Fruit fly (Drosophila melanogaster) whole organism, embryonic: ENCODE results near the gene Dif.

Experiments used
- ATbp ChIP-seq: fragments of 200-800 bp; sonication (Bioruptor generic); optimal IDR thresholded peaks from 2 replicates; lab custom pipeline; 2017; ENCODE audit warnings: missing biosample characterization, mild to moderate bottlenecking, missing genetic modification characterization, missing genetic modification reagents
- CG1024 ChIP-seq: fragments of 200-800 bp; sonication (Bioruptor generic); IDR thresholded peaks from 2 replicates; pipeline ENCODE4 v1.3.6; 2022; ENCODE audit warnings: missing biosample characterization, missing genetic modification characterization
- CG10274 ChIP-seq: fragments of 200-800 bp; sonication (Bioruptor generic); optimal IDR thresholded peaks from 3 replicates; lab custom pipeline; 2017; ENCODE audit warnings: missing biosample characterization, mild to moderate bottlenecking, missing genetic modification characterization
- CG11398 ChIP-seq: fragments of 200-800 bp; sonication (Bioruptor generic); optimal IDR thresholded peaks from 2 replicates; lab custom pipeline; 2016; ENCODE audit warnings: missing biosample characterization, missing genetic modification characterization
- CG12744 ChIP-seq: fragments of 200-800 bp; sonication (Bioruptor generic); optimal IDR thresholded peaks from 2 replicates; lab custom pipeline; 2016; ENCODE audit warnings: missing biosample characterization, missing genetic modification characterization
- CG1602 ChIP-seq: fragments of 200-800 bp; sonication (Bioruptor generic); optimal IDR thresholded peaks from 3 replicates; lab custom pipeline; 2016; ENCODE audit warnings: missing biosample characterization, missing genetic modification characterization
- CG17186 ChIP-seq: fragments of 200-800 bp; sonication (Bioruptor generic); optimal IDR thresholded peaks from 3 replicates; lab custom pipeline; 2017; ENCODE audit warnings: missing biosample characterization, missing genetic modification reagents, missing genetic modification characterization
- CG18476 ChIP-seq: fragments of 200-800 bp; sonication (Bioruptor generic); optimal IDR thresholded peaks from 2 replicates; lab custom pipeline; 2016; ENCODE audit warnings: missing biosample characterization, mild to moderate bottlenecking, missing genetic modification characterization
- CG18619 ChIP-seq: fragments of 200-800 bp; sonication (Bioruptor generic); optimal IDR thresholded peaks from 3 replicates; lab custom pipeline; 2017; ENCODE audit warnings: missing biosample characterization, mild to moderate bottlenecking, missing genetic modification characterization
- CG2202 ChIP-seq: fragments of 200-800 bp; sonication (Bioruptor generic); optimal IDR thresholded peaks from 2 replicates; lab custom pipeline; 2018; ENCODE audit warnings: missing biosample characterization, mild to moderate bottlenecking, missing genetic modification characterization
- CG2712 ChIP-seq: fragments of 200-800 bp; optimal IDR thresholded peaks from 3 replicates; lab custom pipeline; 2019; ENCODE audit warnings: missing biosample characterization, mild to moderate bottlenecking, missing genetic modification characterization, moderate library complexity
- CG30403 ChIP-seq: fragments of 200-800 bp; sonication (Bioruptor generic); optimal IDR thresholded peaks from 3 replicates; lab custom pipeline; 2016; ENCODE audit warnings: missing biosample characterization, missing genetic modification characterization
- CG33557 ChIP-seq: fragments of 200-800 bp; sonication (Bioruptor generic); optimal IDR thresholded peaks from 2 replicates; lab custom pipeline; 2019; ENCODE audit warnings: missing biosample characterization, mild to moderate bottlenecking, missing genetic modification characterization, moderate library complexity
- CG5953 ChIP-seq: fragments of 200-800 bp; sonication (Bioruptor generic); IDR thresholded peaks from 2 replicates; pipeline ENCODE4 v1.3.6; 2022; ENCODE audit warnings: missing biosample characterization, missing genetic modification characterization
- CG8388 ChIP-seq: fragments of 200-800 bp; sonication (Bioruptor generic); optimal IDR thresholded peaks from 2 replicates; lab custom pipeline; 2019; ENCODE audit warnings: missing biosample characterization, mild to moderate bottlenecking, missing genetic modification characterization, moderate library complexity
- CG9932 ChIP-seq: fragments of 200-800 bp; sonication (Bioruptor generic); IDR thresholded peaks from 2 replicates; pipeline ENCODE4 v1.3.6; 2022; ENCODE audit warnings: missing biosample characterization, missing genetic modification characterization
- CkIIα-i1 ChIP-seq: fragments of 200-800 bp; sonication (Bioruptor generic); IDR thresholded peaks from 2 replicates; pipeline ENCODE4 v1.3.6; 2022; ENCODE audit warnings: missing biosample characterization, missing genetic modification characterization
- Ets97D ChIP-seq: fragments of 200-800 bp; sonication (Bioruptor generic); optimal IDR thresholded peaks from 3 replicates; lab custom pipeline; 2016; ENCODE audit warnings: missing biosample characterization, missing genetic modification characterization
- Fer1 ChIP-seq: fragments of 200-800 bp; sonication (Bioruptor generic); optimal IDR thresholded peaks from 2 replicates; lab custom pipeline; 2017; ENCODE audit warnings: missing biosample characterization, mild to moderate bottlenecking, missing genetic modification characterization
- HLH4C ChIP-seq: fragments of 200-800 bp; sonication (Bioruptor generic); IDR thresholded peaks from 3 replicates; pipeline ENCODE4 v1.3.6; 2022; ENCODE audit warnings: missing biosample characterization, missing genetic modification characterization; ENCODE audit not compliant: partially characterized antibody
- HLHmδ ChIP-seq: fragments of 200-800 bp; sonication (Bioruptor generic); optimal IDR thresholded peaks from 2 replicates; lab custom pipeline; 2018; ENCODE audit warnings: missing biosample characterization, mild to moderate bottlenecking, missing genetic modification characterization, moderate library complexity
- HmgZ ChIP-seq: fragments of 200-800 bp; sonication (Bioruptor generic); optimal IDR thresholded peaks from 2 replicates; lab custom pipeline; 2018; ENCODE audit warnings: missing biosample characterization, mild to moderate bottlenecking, missing genetic modification characterization
- Hmr ChIP-seq: fragments of 200-800 bp; sonication (Bioruptor generic); optimal IDR thresholded peaks from 3 replicates; lab custom pipeline; 2017; ENCODE audit warnings: mild to moderate bottlenecking, missing biosample characterization, missing genetic modification reagents, missing genetic modification characterization
- Lhr ChIP-seq: fragments of 200-800 bp; sonication (Bioruptor generic); optimal IDR thresholded peaks from 3 replicates; lab custom pipeline; 2017; ENCODE audit warnings: mild to moderate bottlenecking, missing biosample characterization, missing genetic modification reagents, missing genetic modification characterization
- NK7.1 ChIP-seq: fragments of 200-800 bp; sonication (Bioruptor generic); optimal IDR thresholded peaks from 3 replicates; lab custom pipeline; 2016; ENCODE audit warnings: missing biosample characterization, missing genetic modification characterization
- Optix ChIP-seq: fragments of 200-800 bp; sonication (Bioruptor generic); IDR thresholded peaks from 3 replicates; pipeline ENCODE4 v1.3.6; 2022; ENCODE audit warnings: missing biosample characterization, missing genetic modification characterization
- Side ChIP-seq: fragments of 200-800 bp; sonication (Bioruptor generic); optimal IDR thresholded peaks from 2 replicates; lab custom pipeline; 2016; ENCODE audit warnings: missing biosample characterization, missing genetic modification characterization
- Sox102F ChIP-seq: fragments of 200-800 bp; sonication (Bioruptor generic); optimal IDR thresholded peaks from 2 replicates; lab custom pipeline; 2018; ENCODE audit warnings: missing biosample characterization, mild to moderate bottlenecking, missing genetic modification characterization, moderate library complexity
- TFAM ChIP-seq: fragments of 200-800 bp; sonication (Bioruptor generic); optimal IDR thresholded peaks from 2 replicates; lab custom pipeline; 2017; ENCODE audit warnings: missing biosample characterization, missing genetic modification characterization, inconsistent platforms
- ash1 ChIP-seq: fragments of 200-800 bp; sonication (Bioruptor generic); optimal IDR thresholded peaks from 2 replicates; lab custom pipeline; 2018; ENCODE audit warnings: missing biosample characterization, mild to moderate bottlenecking, missing genetic modification characterization
- chif ChIP-seq, 2 experiments: fragments of 200-800 bp; sonication (Bioruptor generic); optimal IDR thresholded peaks; 3 replicates each; lab custom pipeline; 2016; ENCODE audit warnings: missing biosample characterization in 2 of 2, missing genetic modification characterization in 2 of 2
- chn ChIP-seq: fragments of 200-800 bp; sonication (Bioruptor generic); optimal IDR thresholded peaks from 2 replicates; lab custom pipeline; 2016; ENCODE audit warnings: missing biosample characterization, missing genetic modification characterization
- dmrt99B ChIP-seq: fragments of 200-800 bp; sonication (Bioruptor generic); optimal IDR thresholded peaks from 2 replicates; lab custom pipeline; 2018; ENCODE audit warnings: missing biosample characterization, mild to moderate bottlenecking, missing genetic modification characterization, moderate library complexity
- esg ChIP-seq: fragments of 200-800 bp; sonication (Bioruptor generic); conservative IDR thresholded peaks from 2 replicates; pipeline ENCODE4 v1.3.6; 2022; ENCODE audit warnings: missing biosample characterization, missing genetic modification characterization
- ewg ChIP-seq: fragments of 200-800 bp; sonication (Bioruptor generic); optimal IDR thresholded peaks from 3 replicates; lab custom pipeline; 2017; ENCODE audit warnings: mild to moderate bottlenecking, missing biosample characterization, missing genetic modification reagents, missing genetic modification characterization
- exex ChIP-seq: fragments of 200-800 bp; sonication (Bioruptor generic); optimal IDR thresholded peaks from 4 replicates; lab custom pipeline; 2018; ENCODE audit warnings: missing biosample characterization, mild to moderate bottlenecking, missing genetic modification characterization, moderate library complexity
- eyg ChIP-seq: fragments of 200-800 bp; sonication (Bioruptor generic); optimal IDR thresholded peaks from 3 replicates; lab custom pipeline; 2016; ENCODE audit warnings: missing biosample characterization, missing genetic modification characterization
- hb ChIP-seq: fragments of 200-800 bp; sonication (Bioruptor generic); IDR thresholded peaks from 3 replicates; pipeline ENCODE4 v1.3.6; 2022; ENCODE audit warnings: missing biosample characterization, missing genetic modification characterization; ENCODE audit not compliant: partially characterized antibody
- hkb ChIP-seq, 2 experiments: fragments of 200-800 bp in 1 of 2; fragments of >200 bp in 1 of 2; sonication (Bioruptor generic) in 1 of 2; IDR thresholded peaks in 1 of 2; optimal IDR thresholded peaks in 1 of 2; 2 replicates each; pipeline versions ENCODE4 v1.3.6 to Lab custom; 2017 to 2022; ENCODE audit warnings: missing biosample characterization in 1 of 2, missing genetic modification characterization in 1 of 2
- ind ChIP-seq: fragments of 200-800 bp; sonication (Bioruptor generic); optimal IDR thresholded peaks from 3 replicates; lab custom pipeline; 2016; ENCODE audit warnings: missing biosample characterization, missing genetic modification characterization
- maf-S ChIP-seq: fragments of 200-800 bp; sonication (Bioruptor generic); optimal IDR thresholded peaks from 2 replicates; lab custom pipeline; 2016; ENCODE audit warnings: missing biosample characterization, missing genetic modification characterization
- mam ChIP-seq: fragments of 200-800 bp; sonication (Bioruptor generic); optimal IDR thresholded peaks from 3 replicates; lab custom pipeline; 2016; ENCODE audit warnings: missing biosample characterization, missing genetic modification characterization
- mld ChIP-seq: fragments of 200-800 bp; sonication (Bioruptor generic); IDR thresholded peaks from 3 replicates; pipeline ENCODE4 v1.3.6; 2022; ENCODE audit warnings: missing biosample characterization, missing genetic modification characterization; ENCODE audit not compliant: partially characterized antibody
- org-1 ChIP-seq: fragments of 200-800 bp; sonication (Bioruptor generic); optimal IDR thresholded peaks from 2 replicates; lab custom pipeline; 2017; ENCODE audit warnings: missing biosample characterization, missing genetic modification characterization
- slp2 ChIP-seq: fragments of 200-800 bp; sonication (Bioruptor generic); optimal IDR thresholded peaks from 2 replicates; lab custom pipeline; 2016; ENCODE audit warnings: missing biosample characterization, missing genetic modification characterization
- tin ChIP-seq: fragments of 200-800 bp; sonication (Bioruptor generic); optimal IDR thresholded peaks from 3 replicates; lab custom pipeline; 2016; ENCODE audit warnings: missing biosample characterization, missing genetic modification characterization
- tio ChIP-seq: fragments of 200-800 bp; sonication (Bioruptor generic); optimal IDR thresholded peaks from 2 replicates; lab custom pipeline; 2017; ENCODE audit warnings: missing biosample characterization, missing genetic modification characterization, inconsistent platforms
- tx ChIP-seq: fragments of 200-800 bp; sonication (Bioruptor generic); optimal IDR thresholded peaks from 2 replicates; lab custom pipeline; 2016; ENCODE audit warnings: missing biosample characterization, missing genetic modification characterization
- unpg ChIP-seq: fragments of 200-800 bp; sonication (Bioruptor generic); optimal IDR thresholded peaks from 3 replicates; lab custom pipeline; 2018; ENCODE audit warnings: missing biosample characterization, mild to moderate bottlenecking, missing genetic modification characterization, moderate library complexity

Gene Dif

dm6 chr2L:17378767-17379301 lies 54.1 kb downstream of the Dif start (continued):
- TF ChIP-seq tio (GFP tag; lab: Kevin White, UChicago) (peak; percentile 89), CG30403 (GFP tag; lab: Kevin White, UChicago) (peak; percentile 94), Side (peak; percentile 98), tx (peak; percentile 91), CkIIα-i1 (GFP tag; lab: Robert Waterston, UW) (peak; percentile 50; the same call in 1 of the 2 replicates), ind (peak; percentile 91), Optix (GFP tag; lab: Robert Waterston, UW) (peak; percentile 67; the same call in 1 of the 3 replicates), mld (GFP tag; lab: Robert Waterston, UW) (no peak), CG5953 (peak; percentile 80), CG8388 (GFP tag; lab: Kevin White, UChicago) (peak; percentile 92), unpg (GFP tag; lab: Kevin White, UChicago) (peak; percentile 96), CG33557 (GFP tag; lab: Kevin White, UChicago) (peak; percentile 93), slp2 (GFP tag; lab: Kevin White, UChicago) (peak; percentile 96), esg (GFP tag; lab: Robert Waterston, UW) (peak; percentile 92), TFAM (GFP tag; lab: Kevin White, UChicago) (peak; percentile 96), mam (GFP tag; lab: Kevin White, UChicago) (peak; percentile 91), Hmr (GFP tag; lab: Kevin White, UChicago) (peak; percentile 93), chif (GFP tag; optimal IDR thresholded peaks at IDR 0.05; lab: Kevin White, UChicago) (peak; percentile 92 to 95), CG2712 (tag; lab: Kevin White, UChicago) (peak; percentile 96), CG9932 (GFP tag; lab: Robert Waterston, UW) (peak; percentile 91), CG17186 (GFP tag; lab: Kevin White, UChicago) (peak; percentile 95), CG1024 (peak; percentile 82), ash1 (peak; percentile 97), CG12744 (peak; percentile 94), CG18619 (peak; percentile 95), HLHmδ (GFP tag; lab: Kevin White, UChicago) (peak; percentile 98), Fer1 (peak; percentile 96), eyg (GFP tag; lab: Kevin White, UChicago) (peak; percentile 98), CG1602 (peak; percentile 93), chn (GFP tag; lab: Kevin White, UChicago) (peak; percentile 93), HLH4C (GFP tag; lab: Robert Waterston, UW) (no peak), CG11398 (peak; percentile 83), NK7.1 (GFP tag; lab: Kevin White, UChicago) (peak; percentile 98), CG18476 (peak; percentile 96), HmgZ (tag; lab: Kevin White, UChicago) (peak; percentile 97), Sox102F (GFP tag; lab: Kevin White, UChicago) (peak; percentile 95), CG2202 (tag; lab: Kevin White, UChicago) (peak; percentile 92), ATbp (GFP tag; lab: Kevin White, UChicago) (peak; percentile 88), maf-S (GFP tag; lab: Kevin White, UChicago) (peak; percentile 93), CG10274 (GFP tag; lab: Kevin White, UChicago) (peak; percentile 90), dmrt99B (tag; lab: Kevin White, UChicago) (peak; percentile 95), exex (tag; lab: Kevin White, UChicago) (peak; percentile 84), org-1 (GFP tag; lab: Kevin White, UChicago) (peak; percentile 91), ewg (peak; percentile 78), Lhr (peak; percentile 95), hkb (optimal IDR thresholded peaks at IDR 0.05; lab: Kevin White, UChicago) (no peak), hkb (GFP tag; IDR thresholded peaks at IDR 0.05; lab: Robert Waterston, UW) (peak; percentile 95), hb (GFP tag; lab: Robert Waterston, UW) (no peak), tin (GFP tag; lab: Kevin White, UChicago) (peak; percentile 93), Ets97D (GFP tag; lab: Kevin White, UChicago) (peak; percentile 90)
